Fruit fly (Drosophila melanogaster) whole organism, pupa: ENCODE results near the gene CG14667.
A peak's percentile ranks its signal among the peaks of the same experiment; 100 is the strongest.

Experiments used
- CG10348 ChIP-seq: fragments of 200-800 bp; sonication (Bioruptor generic); IDR thresholded peaks from 2 replicates; pipeline ENCODE4 v1.3.6; 2022; ENCODE audit warnings: missing biosample characterization, missing genetic modification characterization
- CG12605 ChIP-seq: fragments of 200-800 bp; sonication (Bioruptor generic); IDR thresholded peaks from 2 replicates; pipeline ENCODE4 v1.3.6; 2022; ENCODE audit warnings: missing biosample characterization, missing genetic modification characterization
- CG13204 ChIP-seq: fragments of 200-800 bp; sonication (Bioruptor generic); optimal IDR thresholded peaks from 2 replicates; lab custom pipeline; 2018; ENCODE audit warnings: missing biosample characterization, mild to moderate bottlenecking, missing genetic modification characterization, moderate library complexity
- CG14655 ChIP-seq: fragments of 200-800 bp; sonication (Bioruptor generic); optimal IDR thresholded peaks from 3 replicates; lab custom pipeline; 2017; ENCODE audit warnings: mild to moderate bottlenecking, missing biosample characterization, missing genetic modification reagents, missing genetic modification characterization
- CG15710 ChIP-seq: fragments of 200-800 bp; sonication (Bioruptor generic); optimal IDR thresholded peaks from 2 replicates; lab custom pipeline; 2018; ENCODE audit warnings: missing biosample characterization, mild to moderate bottlenecking, missing genetic modification characterization, moderate library complexity
- CG17806 ChIP-seq: fragments of 200-800 bp; sonication (Bioruptor generic); optimal IDR thresholded peaks from 2 replicates; lab custom pipeline; 2018; ENCODE audit warnings: missing biosample characterization, mild to moderate bottlenecking, missing genetic modification characterization, moderate library complexity
- CG32121 ChIP-seq: fragments of 200-800 bp; sonication (Bioruptor generic); IDR thresholded peaks from 2 replicates; pipeline ENCODE4 v1.3.6; 2022; ENCODE audit warnings: missing biosample characterization, missing genetic modification characterization
- CG34367 ChIP-seq: fragments of 200-800 bp; sonication (Bioruptor generic); optimal IDR thresholded peaks from 2 replicates; lab custom pipeline; 2018; ENCODE audit warnings: missing biosample characterization, mild to moderate bottlenecking, missing genetic modification characterization
- CG4496 ChIP-seq: fragments of 200-800 bp; sonication (Bioruptor generic); IDR thresholded peaks from 3 replicates; pipeline ENCODE4 v1.3.6; 2022; ENCODE audit warnings: missing biosample characterization, missing genetic modification characterization
- CG8159 ChIP-seq: fragments of 200-800 bp; sonication (Bioruptor generic); optimal IDR thresholded peaks from 3 replicates; lab custom pipeline; 2018; ENCODE audit warnings: missing biosample characterization, mild to moderate bottlenecking, missing genetic modification characterization, moderate library complexity
- CG8301 ChIP-seq: fragments of 200-800 bp; sonication (Bioruptor generic); optimal IDR thresholded peaks from 2 replicates; lab custom pipeline; 2018; ENCODE audit warnings: missing biosample characterization, mild to moderate bottlenecking, missing genetic modification characterization
- CG9948 ChIP-seq: fragments of 200-800 bp; sonication (Bioruptor generic); optimal IDR thresholded peaks from 2 replicates; lab custom pipeline; 2018; ENCODE audit warnings: missing biosample characterization, mild to moderate bottlenecking, missing genetic modification characterization, moderate library complexity
- D1 ChIP-seq: fragments of 200-800 bp; sonication (Bioruptor generic); optimal IDR thresholded peaks from 2 replicates; lab custom pipeline; 2018; ENCODE audit warnings: missing biosample characterization, mild to moderate bottlenecking, missing genetic modification characterization, moderate library complexity
- EcR ChIP-seq: fragments of 200-800 bp; sonication (Bioruptor generic); optimal IDR thresholded peaks from 3 replicates; lab custom pipeline; 2019; ENCODE audit warnings: missing biosample characterization, missing genetic modification characterization, mild to moderate bottlenecking, moderate library complexity, missing genetic modification reagents
- Ets98B ChIP-seq: fragments of 200-800 bp; sonication (Bioruptor generic); IDR thresholded peaks from 2 replicates; pipeline ENCODE4 v1.3.6; 2022; ENCODE audit warnings: missing biosample characterization, missing genetic modification characterization
- Pif1A ChIP-seq: fragments of 200-800 bp; sonication (Bioruptor generic); optimal IDR thresholded peaks from 3 replicates; lab custom pipeline; 2016; ENCODE audit warnings: missing biosample characterization, missing genetic modification characterization
- Pif1B ChIP-seq: fragments of 200-800 bp; sonication (Bioruptor generic); optimal IDR thresholded peaks from 3 replicates; lab custom pipeline; 2016; ENCODE audit warnings: missing biosample characterization, missing genetic modification characterization
- Snoo ChIP-seq: fragments of 200-800 bp; sonication (Bioruptor generic); optimal IDR thresholded peaks from 3 replicates; lab custom pipeline; 2017; ENCODE audit warnings: missing biosample characterization, mild to moderate bottlenecking, missing genetic modification characterization, inconsistent platforms
- fd96Ca ChIP-seq: fragments of 200-800 bp; sonication (Bioruptor generic); IDR thresholded peaks from 3 replicates; pipeline ENCODE4 v1.3.6; 2022; ENCODE audit warnings: missing biosample characterization, missing genetic modification characterization
- gl ChIP-seq: fragments of 200-800 bp; sonication (Bioruptor generic); optimal IDR thresholded peaks from 2 replicates; lab custom pipeline; 2018; ENCODE audit warnings: missing biosample characterization, mild to moderate bottlenecking, missing genetic modification characterization
- rn ChIP-seq: fragments of 200-800 bp; sonication (Bioruptor generic); IDR thresholded peaks from 2 replicates; pipeline ENCODE4 v1.3.6; 2022; ENCODE audit warnings: missing biosample characterization, missing genetic modification characterization

CG14667 gene

DNA sequence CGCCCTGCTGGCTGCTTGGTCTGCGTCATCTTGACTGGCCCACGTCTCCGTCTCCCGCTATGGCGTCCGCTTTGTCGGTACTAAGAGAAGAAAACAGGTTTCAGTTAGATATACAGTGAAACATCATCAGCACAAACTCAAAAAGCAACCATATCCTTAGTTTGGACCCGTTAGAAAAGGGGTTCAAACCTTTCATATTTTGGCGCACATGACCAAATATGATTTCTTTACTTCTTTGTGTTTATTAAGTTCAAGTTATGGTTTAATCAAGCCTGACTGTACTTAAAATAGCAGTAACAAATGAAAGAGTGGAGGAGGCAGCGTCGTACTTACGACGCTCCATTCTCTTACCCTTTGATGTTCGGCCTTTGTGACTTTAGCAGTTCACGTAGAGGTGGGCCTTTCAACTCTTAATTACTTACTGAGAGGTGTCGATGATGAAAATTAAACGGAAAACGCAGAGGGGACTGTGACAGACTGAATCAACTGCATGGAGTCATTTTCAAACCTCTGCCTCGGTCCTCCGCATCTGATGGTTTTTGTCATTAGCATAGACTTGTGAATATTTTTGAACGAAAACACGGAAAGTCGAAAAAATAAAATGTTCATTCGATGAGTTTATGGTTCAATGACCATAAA lies 13.0 kb upstream of the CG14667 start:
- TF ChIP-seq EcR (peak; percentile 90), CG10348 (peak; percentile 74), D1 (tag; lab: Kevin White, UChicago) (no peak), CG34367 (tag; lab: Kevin White, UChicago) (peak; percentile 88), CG8159 (peak; percentile 86), CG14655 (GFP tag; lab: Kevin White, UChicago) (no peak), CG17806 (tag; lab: Kevin White, UChicago) (peak; percentile 93), CG15710 (tag; lab: Kevin White, UChicago) (peak; percentile 87), fd96Ca (GFP tag; lab: Robert Waterston, UW) (peak; percentile 95), CG8301 (tag; lab: Kevin White, UChicago) (peak; percentile 91), Ets98B (GFP tag; lab: Robert Waterston, UW) (peak; percentile 94), CG9948 (tag; lab: Kevin White, UChicago) (peak; percentile 88), CG12605 (GFP tag; lab: Robert Waterston, UW) (peak; percentile 89), Pif1B (GFP tag; lab: Kevin White, UChicago) (peak; percentile 95), rn (GFP tag; lab: Robert Waterston, UW) (peak; percentile 84), CG32121 (peak; percentile 90), Pif1A (GFP tag; lab: Kevin White, UChicago) (peak; percentile 95), Snoo (tag; lab: Kevin White, UChicago) (peak; percentile 84), gl (tag; lab: Kevin White, UChicago) (peak; percentile 75), CG13204 (GFP tag; lab: Kevin White, UChicago) (peak; percentile 57), CG4496 (peak; percentile 95)

DNA sequence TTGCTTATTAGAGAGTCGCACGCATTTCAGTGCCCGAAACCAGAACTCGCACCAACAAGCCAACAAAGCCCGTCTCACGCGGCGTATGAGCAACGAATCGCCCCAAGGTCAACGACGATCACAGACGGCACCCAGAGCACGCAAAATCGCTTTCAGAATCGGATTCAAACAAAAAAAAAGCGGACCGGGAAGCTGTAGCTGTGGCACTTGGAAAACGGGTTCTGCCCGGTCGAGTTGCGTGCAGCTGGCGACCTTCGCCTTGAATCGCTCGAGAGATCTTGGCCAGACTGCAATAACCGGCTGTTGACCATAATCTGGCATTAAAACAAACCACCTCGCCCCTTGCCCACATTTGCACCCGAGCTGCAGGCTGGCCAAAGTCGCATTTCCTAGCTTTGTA lies 11.4 kb upstream of the CG14667 start:
- TF ChIP-seq CG17806 (tag; lab: Kevin White, UChicago) = no peak
- TF ChIP-seq CG9948 (tag; lab: Kevin White, UChicago) = no peak
- TF ChIP-seq CG14655 (GFP tag; lab: Kevin White, UChicago) = no peak
- TF ChIP-seq CG32121 = no peak
- 0 out of 2 replicates have a peak, but pooled peaks have one; percentile 7 for TF ChIP-seq Ets98B (GFP tag; lab: Robert Waterston, UW)
- no peak for TF ChIP-seq CG34367 (tag; lab: Kevin White, UChicago)
- no peak for TF ChIP-seq Pif1A (GFP tag; lab: Kevin White, UChicago)
- TF ChIP-seq CG8301 (tag; lab: Kevin White, UChicago) = no peak
- TF ChIP-seq fd96Ca (GFP tag; lab: Robert Waterston, UW) = no peak
- TF ChIP-seq Pif1B (GFP tag; lab: Kevin White, UChicago) = no peak
- TF ChIP-seq CG8159 = no peak
- TF ChIP-seq CG10348 = no peak
- TF ChIP-seq Snoo (tag; lab: Kevin White, UChicago) = peak; percentile 79
- peak; percentile 1 for TF ChIP-seq gl (tag; lab: Kevin White, UChicago)
- TF ChIP-seq EcR = peak; percentile 97
- TF ChIP-seq CG15710 (tag; lab: Kevin White, UChicago) = no peak
- no peak for TF ChIP-seq rn (GFP tag; lab: Robert Waterston, UW)
- TF ChIP-seq CG4496 = peak; percentile 58; the same call in 2 of the 3 replicates
- TF ChIP-seq CG12605 (GFP tag; lab: Robert Waterston, UW) = no peak
- peak; percentile 75 for TF ChIP-seq CG13204 (GFP tag; lab: Kevin White, UChicago)
- TF ChIP-seq D1 (tag; lab: Kevin White, UChicago) = no peak

DNA sequence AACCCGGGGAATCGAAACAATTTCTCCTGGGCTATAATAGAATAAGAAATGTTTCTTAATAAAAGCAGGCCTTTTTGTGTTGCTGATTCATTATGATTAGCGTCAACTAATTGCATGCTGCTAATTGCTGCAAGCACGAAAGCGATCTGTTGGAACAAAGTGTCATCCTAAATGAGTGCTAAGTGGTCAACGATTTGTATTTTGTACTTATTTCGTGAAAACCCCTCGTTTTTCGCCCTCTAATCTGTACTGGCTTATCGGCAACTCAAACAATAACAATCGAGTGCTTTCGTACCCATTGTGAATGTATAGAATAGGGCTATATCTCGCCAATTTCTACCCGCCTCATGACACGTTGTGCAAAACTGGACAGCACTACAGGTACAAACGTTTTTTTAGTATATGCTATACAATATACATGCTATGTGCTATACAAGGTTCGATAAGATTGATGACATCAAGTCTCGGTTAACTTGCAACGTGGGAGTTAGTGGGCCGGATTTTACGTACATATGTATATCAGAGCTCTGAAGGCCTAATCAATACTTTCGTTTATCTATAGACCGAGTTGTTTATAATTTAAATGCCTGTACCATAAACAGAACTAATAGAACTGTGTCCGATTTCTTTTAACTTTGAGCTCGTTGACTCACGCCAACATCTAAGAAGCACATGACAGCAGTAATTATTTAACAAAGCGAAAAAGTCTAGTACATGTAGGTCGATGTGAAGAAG lies 10.1 kb upstream of the CG14667 start:
- no peak for TF ChIP-seq Ets98B (GFP tag; lab: Robert Waterston, UW)
- TF ChIP-seq CG4496 = 0 out of 3 replicates have a peak, but pooled peaks have one; percentile 12

DNA sequence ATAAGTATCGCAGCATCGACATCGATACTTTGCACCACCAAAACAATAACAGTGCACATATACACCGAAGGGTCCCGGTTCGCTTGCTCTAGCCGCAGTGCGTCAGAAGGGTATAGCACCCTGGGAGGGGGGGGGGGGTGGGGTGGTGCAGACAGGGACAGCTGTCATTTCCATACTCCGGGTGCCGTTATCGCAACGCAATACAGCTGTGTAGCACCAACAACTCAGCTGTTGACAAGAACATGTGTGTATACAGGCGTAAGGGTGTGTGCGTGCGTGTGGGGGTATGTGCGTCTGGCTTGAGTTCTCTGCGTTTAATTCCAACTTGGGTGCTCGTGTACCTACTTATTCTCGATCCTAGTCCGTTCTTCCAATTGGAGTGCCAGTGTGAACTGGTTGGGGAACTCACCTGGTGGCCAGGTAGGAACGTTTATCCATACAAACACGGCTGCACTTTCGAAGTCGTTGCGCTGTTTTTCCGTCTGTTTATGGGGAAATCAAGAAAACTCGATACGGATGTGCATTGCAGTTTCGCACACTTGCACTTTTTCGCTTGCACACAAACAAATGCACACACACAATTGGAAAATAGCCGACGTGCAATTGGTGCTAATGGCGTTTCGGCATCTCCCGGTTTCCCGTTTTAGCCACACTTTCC lies 7.2 kb upstream of the CG14667 start:
- no peak for TF ChIP-seq CG10348
- TF ChIP-seq EcR = peak; percentile 86
- TF ChIP-seq CG32121 = no peak
- TF ChIP-seq Pif1B (GFP tag; lab: Kevin White, UChicago) = no peak
- TF ChIP-seq CG12605 (GFP tag; lab: Robert Waterston, UW) = peak; percentile 50; the same call in 1 of the 2 replicates
- no peak for TF ChIP-seq Pif1A (GFP tag; lab: Kevin White, UChicago)
- peak; percentile 73 for TF ChIP-seq CG13204 (GFP tag; lab: Kevin White, UChicago)
- 0 out of 3 replicates have a peak, but pooled peaks have one; percentile 19 for TF ChIP-seq CG4496
- TF ChIP-seq CG15710 (tag; lab: Kevin White, UChicago) = no peak
- TF ChIP-seq CG8159 = no peak
- peak; percentile 31 for TF ChIP-seq gl (tag; lab: Kevin White, UChicago)

DNA sequence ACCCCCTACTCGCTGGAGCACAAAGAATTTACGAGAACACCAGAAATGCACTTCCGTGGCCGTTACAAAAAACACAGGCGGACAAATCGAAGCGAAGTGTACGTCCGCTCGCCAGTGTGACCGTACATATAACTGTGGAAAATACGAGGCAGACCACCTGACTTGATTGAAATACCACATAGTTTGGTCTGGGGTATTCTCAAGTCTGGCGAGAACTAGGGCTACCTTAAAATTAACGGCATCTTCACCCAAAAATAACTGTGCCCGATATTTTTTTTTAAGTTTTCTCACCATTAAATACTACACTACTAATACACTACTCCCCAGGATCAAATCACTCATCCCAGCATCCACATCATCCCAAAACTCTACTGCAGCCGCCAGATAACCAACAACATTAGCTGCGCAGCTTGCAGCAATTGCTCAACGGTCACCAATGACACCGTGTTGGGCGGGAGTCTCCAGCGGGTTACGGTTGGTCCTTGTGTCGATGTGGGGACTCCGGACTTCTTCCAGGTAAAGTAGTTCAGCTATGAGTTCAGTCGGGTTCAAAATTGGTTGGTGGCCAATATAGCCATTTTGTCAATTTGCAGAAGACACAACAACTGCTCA lies 6.5 kb upstream of the CG14667 start, which contains the start of gene Cerk:
Cerk (minus strand) TSS at position 137 of the 612 bp plus-strand sequence.
- peak; percentile 11; the same call in 1 of the 2 replicates for TF ChIP-seq Ets98B (GFP tag; lab: Robert Waterston, UW)
- no peak for TF ChIP-seq CG12605 (GFP tag; lab: Robert Waterston, UW)
- TF ChIP-seq CG4496 = peak; percentile 65
- TF ChIP-seq fd96Ca (GFP tag; lab: Robert Waterston, UW) = peak; percentile 32; the same call in 1 of the 3 replicates
- TF ChIP-seq CG8159 = peak; percentile 11
